Fruit fly (Drosophila melanogaster): Measurements from ENCODE around the gene pes.

DNA sequence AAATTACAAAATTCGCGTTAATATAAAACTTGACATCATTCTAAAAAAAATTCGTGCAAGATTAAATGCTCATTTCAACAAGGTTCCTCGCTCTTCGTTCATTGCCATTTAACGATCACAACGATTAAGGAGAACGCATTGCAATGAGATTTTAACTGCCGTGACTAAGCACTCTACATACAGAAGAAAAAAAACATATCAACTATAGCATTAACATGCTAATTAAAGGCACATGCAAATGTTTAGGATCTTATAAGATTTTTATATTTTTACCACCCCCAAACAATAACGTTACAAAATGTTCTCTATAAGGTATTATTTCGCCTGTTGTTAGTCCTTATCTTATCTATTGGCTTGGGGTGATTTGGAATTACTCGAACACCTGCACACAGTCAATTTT is 3.3 kb downstream of the pes start:
- TF ChIP-seq Sp1 (GFP tag; optimal IDR thresholded peaks at IDR 0.05) (no peak), psq (GFP tag; optimal IDR thresholded peaks at IDR 0.05) (no peak), ey (GFP tag; optimal IDR thresholded peaks at IDR 0.05) (no peak), woc (GFP tag; optimal IDR thresholded peaks at IDR 0.05) (no peak), Vsx2 (GFP tag; optimal IDR thresholded peaks at IDR 0.05; ENCODE audit: partially characterized antibody) (no peak), CrebA (GFP tag; optimal IDR thresholded peaks at IDR 0.05; ENCODE audit: borderline replicate concordance) (no peak), Hr78 (GFP tag; optimal IDR thresholded peaks at IDR 0.05) (no peak), Hr83 (GFP tag; optimal IDR thresholded peaks at IDR 0.05; ENCODE audit: poor library complexity, severe bottlenecking) (no peak)

Measured in whole organism, wandering third instar larva.